Worm (Caenorhabditis elegans): ENCODE results near the gene C15B12.9.
A peak's percentile ranks its signal among the peaks of the same experiment; 100 is the strongest.

C15B12.9 gene

ce11 chrX:6468499-6468898 lies at the start of gene C15B12.9:
Gene C15B12.9 (plus strand): TSS chrX:6468799.
- TF ChIP-seq nfya-1 (tag; optimal IDR thresholded peaks at IDR 0.05), result no peak
- TF ChIP-seq nhr-11 (tag; optimal IDR thresholded peaks at IDR 0.05), result no peak
- no peak for TF ChIP-seq gmeb-2 (tag; optimal IDR thresholded peaks at IDR 0.05)

ce11 chrX:6419113-6419512 lies 49.5 kb upstream of the C15B12.9 start:
- TF ChIP-seq unc-42 (tag; optimal IDR thresholded peaks at IDR 0.05), result peak; percentile 81
- TF ChIP-seq ceh-34 (tag; optimal IDR thresholded peaks at IDR 0.05), result no peak

ce11 chrX:6420681-6421080 lies 47.9 kb upstream of the C15B12.9 start, which contains the start of gene K10C2.12:
Gene K10C2.12 (minus strand): TSS chrX:6420781.
- TF ChIP-seq ceh-24 (tag; optimal IDR thresholded peaks at IDR 0.05), result no peak
- no peak for TF ChIP-seq Y22D7AL.16 (tag; optimal IDR thresholded peaks at IDR 0.05)
- TF ChIP-seq lin-11 (tag; optimal IDR thresholded peaks at IDR 0.05), result no peak
- TF ChIP-seq ceh-6 (GFP tag; optimal IDR thresholded peaks at IDR 0.05), result no peak
- TF ChIP-seq K02D7.2 (tag; optimal IDR thresholded peaks at IDR 0.05), result no peak

- no peak for TF ChIP-seq eyg-1 (tag; optimal IDR thresholded peaks at IDR 0.05)
- no peak for TF ChIP-seq unc-3 (GFP tag; conservative IDR thresholded peaks at IDR 0.05)
- TF ChIP-seq unc-3 (tag; optimal IDR thresholded peaks at IDR 0.05), result no peak
- no peak for TF ChIP-seq hlh-15 (tag; optimal IDR thresholded peaks at IDR 0.05)
- TF ChIP-seq unc-42 (tag; optimal IDR thresholded peaks at IDR 0.05), result no peak
- no peak for TF ChIP-seq sox-4 (tag; optimal IDR thresholded peaks at IDR 0.05)
- no peak for TF ChIP-seq syd-9 (tag; optimal IDR thresholded peaks at IDR 0.05)
- no peak for TF ChIP-seq pha-4 (tag; optimal IDR thresholded peaks at IDR 0.05)
- no peak for TF ChIP-seq ceh-14 (tag; optimal IDR thresholded peaks at IDR 0.05)
- TF ChIP-seq zip-5 (tag; optimal IDR thresholded peaks at IDR 0.05), result no peak
- TF ChIP-seq pax-1 (tag; optimal IDR thresholded peaks at IDR 0.05), result no peak
These were observed 41.5 kb upstream of the C15B12.9 start for ce11 chrX:6427147-6427546.

- TF ChIP-seq ztf-16 (tag; optimal IDR thresholded peaks at IDR 0.05) (no peak), pqm-1 (tag; optimal IDR thresholded peaks at IDR 0.05) (no peak), rnt-1 (tag; optimal IDR thresholded peaks at IDR 0.05) (no peak), K09A11.1 (tag; optimal IDR thresholded peaks at IDR 0.05; ENCODE audit: insufficient read depth) (no peak), tbx-7 (tag; optimal IDR thresholded peaks at IDR 0.05) (no peak), gmeb-2 (tag; optimal IDR thresholded peaks at IDR 0.05) (no peak), C08G9.2 (tag; optimal IDR thresholded peaks at IDR 0.05) (no peak), che-1 (tag; optimal IDR thresholded peaks at IDR 0.05) (no peak), unc-42 (tag; optimal IDR thresholded peaks at IDR 0.05) (no peak), ceh-18 (tag; optimal IDR thresholded peaks at IDR 0.05) (no peak), mec-3 (tag; optimal IDR thresholded peaks at IDR 0.05; ENCODE audit: borderline replicate concordance) (no peak), ceh-9 (tag; optimal IDR thresholded peaks at IDR 0.05) (no peak)
These were observed 39.0 kb upstream of the C15B12.9 start for ce11 chrX:6429552-6429951.

- TF ChIP-seq fax-1 (tag; optimal IDR thresholded peaks at IDR 0.05), result no peak
- no peak for TF ChIP-seq tbx-2 (tag; optimal IDR thresholded peaks at IDR 0.05)
- TF ChIP-seq ceh-19 (GFP tag; optimal IDR thresholded peaks at IDR 0.05), result no peak
- no peak for TF ChIP-seq ceh-18 (tag; optimal IDR thresholded peaks at IDR 0.05)
- no peak for TF ChIP-seq ceh-14 (tag; optimal IDR thresholded peaks at IDR 0.05)
- TF ChIP-seq ets-4 (tag; optimal IDR thresholded peaks at IDR 0.05), result no peak
- TF ChIP-seq ttx-3 (tag; optimal IDR thresholded peaks at IDR 0.05), result no peak
- no peak for TF ChIP-seq che-1 (tag; optimal IDR thresholded peaks at IDR 0.05)
- no peak for TF ChIP-seq ceh-30 (tag; optimal IDR thresholded peaks at IDR 0.05)
- no peak for TF ChIP-seq dmd-4 (tag; optimal IDR thresholded peaks at IDR 0.05; ENCODE audit: borderline replicate concordance)
- TF ChIP-seq sdc-2 (tag; optimal IDR thresholded peaks at IDR 0.05), result no peak
These were observed 38.1 kb upstream of the C15B12.9 start, which contains the start of gene ctsa-2 for ce11 chrX:6430510-6430909. Gene ctsa-2 (minus strand): TSS chrX:6430610.

Data from whole organism, late embryonic.